Fruit fly (Drosophila melanogaster) whole organism, wandering third instar larva: ENCODE results near the gene CG16710.

ENCODE experiments used
- CrebA ChIP-seq: fragments of 200-800 bp; sonication (Bioruptor generic); optimal IDR thresholded peaks from 2 replicates; lab custom pipeline; 2016; ENCODE audit warnings: missing biosample characterization, mild to moderate bottlenecking, missing genetic modification characterization, borderline replicate concordance
- Myc ChIP-seq: fragments of >200 bp; optimal IDR thresholded peaks from 2 replicates; lab custom pipeline; 2017
- brk ChIP-seq: fragments of 200-800 bp; sonication (Bioruptor generic); optimal IDR thresholded peaks from 2 replicates; lab custom pipeline; 2016; ENCODE audit warnings: missing biosample characterization, mild to moderate bottlenecking, missing genetic modification characterization
- dsf ChIP-seq: sonication (Bioruptor generic); optimal IDR thresholded peaks from 2 replicates; lab custom pipeline; 2016; ENCODE audit warnings: missing biosample characterization, missing genetic modification characterization, borderline replicate concordance
- foxo ChIP-seq, 2 experiments: fragments of 200-800 bp; sonication (Bioruptor generic); optimal IDR thresholded peaks; 2 replicates in 1 of 2; 3 replicates in 1 of 2; lab custom pipeline; 2016 to 2017; ENCODE audit warnings: missing biosample characterization in 2 of 2, missing genetic modification characterization in 2 of 2
- lola ChIP-seq: fragments of >200 bp; optimal IDR thresholded peaks from 2 replicates; lab custom pipeline; 2017; ENCODE audit warnings: missing biosample characterization, missing genetic modification characterization
- pan ChIP-seq: fragments of >200 bp; optimal IDR thresholded peaks from 2 replicates; lab custom pipeline; 2017
- psq ChIP-seq: fragments of 200-800 bp; sonication (Bioruptor generic); optimal IDR thresholded peaks from 3 replicates; lab custom pipeline; 2017; ENCODE audit warnings: missing biosample characterization, mild to moderate bottlenecking, missing genetic modification characterization, moderate library complexity
- usp ChIP-seq: fragments of >200 bp; optimal IDR thresholded peaks from 2 replicates; lab custom pipeline; 2017; ENCODE audit warnings: missing biosample characterization, missing genetic modification characterization

dm6 chr3R:23638351-23638750, 44.0 kb upstream of the CG16710 start:
- no peak for TF ChIP-seq brk (GFP tag; lab: Kevin White, UChicago)
- no peak for TF ChIP-seq lola (GFP tag; lab: Kevin White, UChicago)
- TF ChIP-seq Myc (lab: Kevin White, UChicago) = no peak
- TF ChIP-seq dsf (GFP tag; lab: Kevin White, UChicago) = no peak
- TF ChIP-seq psq (GFP tag; lab: Kevin White, UChicago) = no peak
- TF ChIP-seq CrebA = no peak
- no peak for TF ChIP-seq usp
- no peak for TF ChIP-seq foxo (GFP tag; optimal IDR thresholded peaks at IDR 0.05; lab: Kevin White, UChicago)
- no peak for TF ChIP-seq pan (lab: Kevin White, UChicago)
